Worm (Caenorhabditis elegans) whole organism, early embryonic: ENCODE data around the gene col-81.

Experiments used
- aly-1 ChIP-seq: sonication (generic microtip); optimal IDR thresholded peaks from 2 replicates; lab custom pipeline; 2016; ENCODE audit warnings: missing genetic modification characterization, missing compliant biosample characterization
- ama-1 ChIP-seq: fragments of 150-350 bp; optimal IDR thresholded peaks from 2 replicates; lab custom pipeline; 2014

DNA sequence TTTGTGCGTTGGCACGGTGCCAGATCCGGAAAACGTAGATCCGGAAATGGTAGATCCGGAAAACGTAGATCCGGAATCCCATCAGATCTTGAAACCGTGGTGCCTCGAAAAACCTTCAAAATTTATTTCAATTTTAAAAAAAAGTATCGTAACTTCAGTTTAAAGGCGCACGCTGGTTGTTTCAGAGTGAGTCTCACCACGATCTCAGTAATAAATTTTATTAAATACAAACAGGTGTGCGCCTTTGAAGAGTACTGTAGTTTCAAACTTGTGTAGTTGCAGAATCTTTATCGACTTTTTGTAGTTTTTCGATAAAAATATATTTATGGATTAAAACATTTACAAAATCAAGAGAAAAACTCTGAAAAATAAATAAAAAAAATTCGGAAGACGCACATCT is 37.1 kb upstream of the col-81 start:
- no peak for TF ChIP-seq ama-1 (lab: Kevin White, UChicago)
- TF ChIP-seq aly-1 (tag; lab: Kevin White, UChicago), result no peak
